Worm (Caenorhabditis elegans): ENCODE measurements around the gene arrd-17.

arrd-17 gene

ce11 chrIII:13652010-13652409 is 21.4 kb upstream of the arrd-17 start:
- no peak for TF ChIP-seq zip-4 (GFP tag; optimal IDR thresholded peaks at IDR 0.05)
- TF ChIP-seq nhr-77 (tag; optimal IDR thresholded peaks at IDR 0.05): no peak
- no peak for TF ChIP-seq hlh-4 (tag; optimal IDR thresholded peaks at IDR 0.05)
- no peak for TF ChIP-seq nhr-76 (tag; optimal IDR thresholded peaks at IDR 0.05)
- TF ChIP-seq nhr-85 (tag): no peak
- no peak for TF ChIP-seq nhr-19 (GFP tag; conservative IDR thresholded peaks at IDR 0.05)
- TF ChIP-seq ceh-8 (GFP tag; optimal IDR thresholded peaks at IDR 0.05): no peak
- TF ChIP-seq nhr-11 (tag; optimal IDR thresholded peaks at IDR 0.05): no peak
- no peak for TF ChIP-seq unc-98 (GFP tag; IDR thresholded peaks at IDR 0.05)
- TF ChIP-seq vab-15 (tag; optimal IDR thresholded peaks at IDR 0.05): no peak
- TF ChIP-seq fos-1 (tag; optimal IDR thresholded peaks at IDR 0.05): no peak
- no peak for TF ChIP-seq mep-1 (tag; optimal IDR thresholded peaks at IDR 0.05)

DNA sequence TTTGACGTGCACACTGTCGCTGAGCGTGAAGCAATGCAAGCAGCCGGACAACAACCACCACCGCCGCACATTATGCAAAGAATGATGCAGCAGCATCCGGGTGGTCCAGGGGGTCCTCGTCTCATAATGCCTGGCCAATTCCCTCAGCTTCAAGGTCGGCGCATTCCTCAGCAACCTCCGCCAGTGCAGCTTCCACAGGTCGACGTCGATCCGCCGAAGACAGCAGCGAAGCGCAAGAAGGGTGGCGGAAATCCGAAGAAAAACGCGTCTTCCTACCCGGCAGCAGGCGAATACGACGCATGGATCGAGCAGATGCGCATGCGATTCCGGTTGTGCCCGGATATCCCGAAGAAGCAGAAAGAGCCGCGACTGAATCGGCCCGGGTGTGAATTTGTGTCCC is 20.8 kb upstream of the arrd-17 start:
- TF ChIP-seq unc-30 (tag; optimal IDR thresholded peaks at IDR 0.05): no peak
- TF ChIP-seq ceh-8 (GFP tag; optimal IDR thresholded peaks at IDR 0.05): peak; percentile 13

ce11 chrIII:13648540-13648939 is 17.9 kb upstream of the arrd-17 start:
- TF ChIP-seq hpl-2 (GFP tag; optimal IDR thresholded peaks at IDR 0.05) (no peak), unc-62 (GFP tag; optimal IDR thresholded peaks at IDR 0.05) (no peak), nhr-12 (tag; optimal IDR thresholded peaks at IDR 0.05) (no peak), lin-14 (GFP tag; optimal IDR thresholded peaks at IDR 0.05) (no peak), ceh-88 (GFP tag; IDR thresholded peaks at IDR 0.05) (no peak), sptf-1 (tag; optimal IDR thresholded peaks at IDR 0.05) (no peak), pag-3 (tag; optimal IDR thresholded peaks at IDR 0.05; ENCODE audit: borderline replicate concordance, insufficient read depth) (no peak), nhr-20 (tag; optimal IDR thresholded peaks at IDR 0.05) (no peak), sup-37 (GFP tag; optimal IDR thresholded peaks at IDR 0.05) (no peak), nhr-11 (tag; optimal IDR thresholded peaks at IDR 0.05) (no peak), aha-1 (tag; optimal IDR thresholded peaks at IDR 0.05) (no peak), mab-9 (GFP tag; IDR thresholded peaks at IDR 0.05) (no peak), ztf-11 (tag; optimal IDR thresholded peaks at IDR 0.05) (no peak), lsy-2 (tag; optimal IDR thresholded peaks at IDR 0.05) (no peak), mef-2 (tag; optimal IDR thresholded peaks at IDR 0.05) (no peak), nhr-84 (tag; optimal IDR thresholded peaks at IDR 0.05) (no peak), fkh-8 (tag; optimal IDR thresholded peaks at IDR 0.05) (no peak), nhr-76 (tag; optimal IDR thresholded peaks at IDR 0.05) (no peak)

DNA sequence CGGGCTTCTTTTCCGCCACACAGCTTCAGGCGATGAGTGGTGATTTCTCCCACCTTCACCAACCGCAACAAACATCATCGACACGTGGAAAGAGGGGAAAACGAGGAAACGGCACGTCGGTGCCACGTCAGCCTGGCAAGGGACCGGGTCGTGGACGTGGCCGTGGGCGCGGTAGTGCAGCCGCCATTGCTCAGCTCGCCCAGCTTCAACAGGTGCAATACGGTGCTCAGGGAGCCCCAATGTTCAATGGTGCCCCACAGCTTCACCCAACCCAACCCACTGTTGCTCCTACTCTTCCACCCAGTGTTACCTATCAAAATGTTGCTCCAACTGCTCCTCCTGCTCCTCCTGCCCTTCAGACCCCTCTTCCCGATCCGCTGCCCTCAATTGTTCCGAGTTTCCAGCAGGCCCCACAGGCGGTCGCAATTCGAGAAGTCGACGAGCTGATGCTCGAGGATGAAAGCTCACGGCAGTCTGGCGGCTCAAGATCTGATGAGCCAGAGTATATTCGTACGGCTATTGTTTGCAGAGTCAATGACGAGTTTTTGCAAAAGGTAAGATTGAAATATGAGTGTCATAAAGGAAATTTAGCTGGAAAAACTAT is 15.4 kb upstream of the arrd-17 start:
- no peak for TF ChIP-seq mdl-1 (tag; optimal IDR thresholded peaks at IDR 0.05)
- TF ChIP-seq fkh-8 (tag; optimal IDR thresholded peaks at IDR 0.05): no peak
- TF ChIP-seq efl-1 (optimal IDR thresholded peaks at IDR 0.05): no peak
- peak in 1 of 2 experiments; percentile 13 for TF ChIP-seq efl-1 (GFP tag; optimal IDR thresholded peaks at IDR 0.05 in 1 of 2)

DNA sequence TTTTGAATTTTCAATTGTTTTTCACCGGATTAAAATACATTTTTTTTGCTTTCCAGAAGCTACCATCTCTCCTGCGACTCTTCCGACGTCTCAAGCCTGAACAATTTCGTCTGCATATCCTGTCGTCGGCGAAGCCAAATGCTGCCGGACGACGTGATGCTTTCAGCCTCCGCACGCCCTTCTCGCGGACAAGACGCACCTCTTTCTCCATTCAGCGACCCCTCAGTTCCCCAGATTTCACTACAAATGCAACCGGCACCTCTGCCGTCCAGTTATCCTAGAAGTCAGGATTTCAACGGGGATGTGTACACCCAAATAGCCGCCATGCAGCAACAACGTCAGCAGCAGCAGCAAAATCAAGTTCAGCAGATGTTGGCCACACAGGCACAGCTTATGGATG is 13.7 kb upstream of the arrd-17 start:
- TF ChIP-seq alr-1 (tag; optimal IDR thresholded peaks at IDR 0.05; ENCODE audit: borderline replicate concordance): peak; percentile 70
- TF ChIP-seq isw-1 (GFP tag; IDR thresholded peaks at IDR 0.05): no peak

- TF ChIP-seq xbp-1 (tag; optimal IDR thresholded peaks at IDR 0.05) (peak; percentile 98), C34B4.2 (tag; optimal IDR thresholded peaks at IDR 0.05) (peak; percentile 90), aly-2 (tag; optimal IDR thresholded peaks at IDR 0.05) (peak; percentile 95), egl-13 (tag; optimal IDR thresholded peaks at IDR 0.05) (peak; percentile 98), nhr-71 (tag; optimal IDR thresholded peaks at IDR 0.05) (peak; percentile 100), dpl-1 (GFP tag; optimal IDR thresholded peaks at IDR 0.05) (peak; percentile 91 to 92 (median 91)), nhr-11 (tag; optimal IDR thresholded peaks at IDR 0.05) (peak; percentile 97), ces-1 (GFP tag; optimal IDR thresholded peaks at IDR 0.05) (peak; percentile 75), mdl-1 (tag; optimal IDR thresholded peaks at IDR 0.05) (peak in 1 of 2 experiments; percentile 90), grh-1 (GFP tag; IDR thresholded peaks at IDR 0.05) (peak; percentile 98), ama-1 (optimal IDR thresholded peaks at IDR 0.05) (peak; percentile 48), zag-1 (tag; optimal IDR thresholded peaks at IDR 0.05) (peak; percentile 85), sptf-1 (tag; optimal IDR thresholded peaks at IDR 0.05) (no peak), skn-1 (tag; optimal IDR thresholded peaks at IDR 0.05) (peak; percentile 94), mep-1 (tag; optimal IDR thresholded peaks at IDR 0.05) (peak; percentile 99), unc-62 (GFP tag; optimal IDR thresholded peaks at IDR 0.05) (no peak)
These were observed 12.9 kb upstream of the arrd-17 start, which contains the start of the genes drr-2 and set-16 for ce11 chrIII:13643534-13643933. Gene drr-2, minus strand, starts transcription at chrIII:13643570. Gene set-16, plus strand, starts transcription at chrIII:13643916.
